Fruit fly (Drosophila melanogaster) whole organism, pupa: ENCODE data around the gene rk.

Experiments
- CG10348 ChIP-seq: fragments of 200-800 bp; sonication (Bioruptor generic); IDR thresholded peaks from 2 replicates; pipeline ENCODE4 v1.3.6; 2022; ENCODE audit warnings: missing biosample characterization, missing genetic modification characterization
- CG14655 ChIP-seq: fragments of 200-800 bp; sonication (Bioruptor generic); optimal IDR thresholded peaks from 3 replicates; lab custom pipeline; 2017; ENCODE audit warnings: mild to moderate bottlenecking, missing biosample characterization, missing genetic modification reagents, missing genetic modification characterization
- CG8301 ChIP-seq: fragments of 200-800 bp; sonication (Bioruptor generic); optimal IDR thresholded peaks from 2 replicates; lab custom pipeline; 2018; ENCODE audit warnings: missing biosample characterization, mild to moderate bottlenecking, missing genetic modification characterization
- EcR ChIP-seq: fragments of 200-800 bp; sonication (Bioruptor generic); optimal IDR thresholded peaks from 3 replicates; lab custom pipeline; 2019; ENCODE audit warnings: missing biosample characterization, missing genetic modification characterization, mild to moderate bottlenecking, moderate library complexity, missing genetic modification reagents
- Ets98B ChIP-seq: fragments of 200-800 bp; sonication (Bioruptor generic); IDR thresholded peaks from 2 replicates; pipeline ENCODE4 v1.3.6; 2022; ENCODE audit warnings: missing biosample characterization, missing genetic modification characterization
- Snoo ChIP-seq: fragments of 200-800 bp; sonication (Bioruptor generic); optimal IDR thresholded peaks from 3 replicates; lab custom pipeline; 2017; ENCODE audit warnings: missing biosample characterization, mild to moderate bottlenecking, missing genetic modification characterization, inconsistent platforms
- gl ChIP-seq: fragments of 200-800 bp; sonication (Bioruptor generic); optimal IDR thresholded peaks from 2 replicates; lab custom pipeline; 2018; ENCODE audit warnings: missing biosample characterization, mild to moderate bottlenecking, missing genetic modification characterization

- TF ChIP-seq Snoo (tag; lab: Kevin White, UChicago) (no peak), CG14655 (GFP tag; lab: Kevin White, UChicago) (no peak), EcR (GFP tag; lab: Kevin White, UChicago) (no peak), Ets98B (GFP tag; lab: Robert Waterston, UW) (no peak), CG8301 (tag; lab: Kevin White, UChicago) (no peak), CG10348 (no peak), gl (tag; lab: Kevin White, UChicago) (no peak)
Observed at dm6 chr2L:14007801-14008200, 6.8 kb upstream of the rk start, which contains the start of gene CG42692.
